Fruit fly (Drosophila melanogaster) Kc167 (cell line): ENCODE measurements around the gene CG10909.

Experiments
- Myc ChIP-seq: fragments of >200 bp; optimal IDR thresholded peaks from 2 replicates; lab custom pipeline; 2017; ENCODE audit warnings: missing external identifiers
- Sin3A ChIP-seq: fragments of >200 bp; optimal IDR thresholded peaks from 2 replicates; lab custom pipeline; 2018; ENCODE audit warnings: missing external identifiers
- h ChIP-seq: fragments of >200 bp; optimal IDR thresholded peaks from 3 replicates; lab custom pipeline; 2018; ENCODE audit warnings: missing external identifiers
- insv ChIP-seq: fragments of >200 bp; optimal IDR thresholded peaks from 3 replicates; lab custom pipeline; 2018; ENCODE audit warnings: missing external identifiers
- psq ChIP-seq: fragments of >200 bp; optimal IDR thresholded peaks from 2 replicates; lab custom pipeline; 2017; ENCODE audit warnings: missing external identifiers
- ttk ChIP-seq: sonication (Bioruptor generic); optimal IDR thresholded peaks from 2 replicates; lab custom pipeline; 2017; ENCODE audit warnings: missing external identifiers

dm6 chr3R:12911192-12911591 lies at the start of gene CG10909:
- no peak for TF ChIP-seq h (lab: Kevin White, UChicago)
- TF ChIP-seq Myc (lab: Kevin White, UChicago): no peak
- TF ChIP-seq Sin3A: no peak
- no peak for TF ChIP-seq ttk (lab: Kevin White, UChicago)
- TF ChIP-seq psq (lab: Kevin White, UChicago): no peak
- no peak for TF ChIP-seq insv (lab: Kevin White, UChicago)
